Worm (Caenorhabditis elegans) whole organism, midembryonic: ENCODE data around the gene C09G1.5.

Experiments
- cog-1 ChIP-seq: sonication (generic microtip); optimal IDR thresholded peaks from 2 replicates; lab custom pipeline; 2016; ENCODE audit warnings: missing genetic modification characterization, missing compliant biosample characterization
- flt-1 ChIP-seq: fragments of 200-800 bp; sonication (Bioruptor generic); IDR thresholded peaks from 2 replicates; pipeline ENCODE4 v1.3.6; 2022; ENCODE audit warnings: missing genetic modification characterization, missing compliant biosample characterization
- klf-2 ChIP-seq: fragments of 200-800 bp; sonication (Bioruptor generic); conservative IDR thresholded peaks from 2 replicates; pipeline ENCODE4 v1.3.6; 2022; ENCODE audit warnings: missing genetic modification reagents, missing genetic modification characterization, missing compliant biosample characterization
- tab-1 ChIP-seq: fragments of 200-800 bp; sonication (Bioruptor generic); IDR thresholded peaks from 2 replicates; pipeline ENCODE4 v1.3.6; 2022; ENCODE audit warnings: missing genetic modification characterization, missing compliant biosample characterization

ce11 chrX:15983288-15983687 lies 24.4 kb downstream of the C09G1.5 start:
- no peak for TF ChIP-seq tab-1 (GFP tag; lab: Robert Waterston, UW)
- no peak for TF ChIP-seq flt-1
- no peak for TF ChIP-seq cog-1
- no peak for TF ChIP-seq klf-2 (GFP tag; lab: Robert Waterston, UW)
